Fruit fly (Drosophila melanogaster) whole organism, embryonic: ENCODE results near the gene Vdup1.
A peak's percentile ranks its signal among the peaks of the same experiment; 100 is the strongest.

Experiments used
- BEAF-32 ChIP-seq: fragments of 200-800 bp; sonication (Bioruptor generic); optimal IDR thresholded peaks from 3 replicates; lab custom pipeline; 2017; ENCODE audit warnings: missing biosample characterization, missing genetic modification characterization, mild to moderate bottlenecking, moderate library complexity, missing genetic modification reagents
- CG10366 ChIP-seq: fragments of 200-800 bp; sonication (Bioruptor generic); IDR thresholded peaks from 2 replicates; pipeline ENCODE4 v1.3.6; 2022; ENCODE audit warnings: missing biosample characterization, missing genetic modification characterization
- CG10654 ChIP-seq: fragments of 200-800 bp; sonication (Bioruptor generic); optimal IDR thresholded peaks from 2 replicates; lab custom pipeline; 2016; ENCODE audit warnings: missing biosample characterization, missing genetic modification characterization
- CG10979 ChIP-seq: fragments of 200-800 bp; sonication (Bioruptor generic); optimal IDR thresholded peaks from 2 replicates; lab custom pipeline; 2018; ENCODE audit warnings: missing biosample characterization, mild to moderate bottlenecking, missing genetic modification characterization, moderate library complexity
- CG16813 ChIP-seq: fragments of 200-800 bp; sonication (Bioruptor generic); IDR thresholded peaks from 3 replicates; pipeline ENCODE4 v1.3.6; 2022; ENCODE audit warnings: missing biosample characterization, missing genetic modification characterization; ENCODE audit not compliant: partially characterized antibody
- CG17385 ChIP-seq: fragments of 200-800 bp; sonication (Bioruptor generic); optimal IDR thresholded peaks from 3 replicates; lab custom pipeline; 2018; ENCODE audit warnings: missing biosample characterization, mild to moderate bottlenecking, missing genetic modification characterization
- CG2199 ChIP-seq: fragments of 200-800 bp; sonication (Bioruptor generic); IDR thresholded peaks from 3 replicates; pipeline ENCODE4 v1.3.6; 2022; ENCODE audit warnings: missing biosample characterization, missing genetic modification characterization
- CG2712 ChIP-seq: fragments of 200-800 bp; optimal IDR thresholded peaks from 3 replicates; lab custom pipeline; 2019; ENCODE audit warnings: missing biosample characterization, mild to moderate bottlenecking, missing genetic modification characterization, moderate library complexity
- CG30431 ChIP-seq: fragments of 200-800 bp; sonication (Bioruptor generic); optimal IDR thresholded peaks from 2 replicates; lab custom pipeline; 2017; ENCODE audit warnings: missing biosample characterization, missing genetic modification characterization
- CG3995 ChIP-seq: fragments of 200-800 bp; sonication (Bioruptor generic); optimal IDR thresholded peaks from 3 replicates; lab custom pipeline; 2016; ENCODE audit warnings: missing biosample characterization, missing genetic modification characterization
- CG6791 ChIP-seq: fragments of 200-800 bp; sonication (Bioruptor generic); IDR thresholded peaks from 3 replicates; pipeline ENCODE4 v1.3.6; 2022; ENCODE audit warnings: missing biosample characterization, missing genetic modification characterization; ENCODE audit not compliant: partially characterized antibody
- CG7963 ChIP-seq: fragments of 200-800 bp; sonication (Bioruptor generic); IDR thresholded peaks from 3 replicates; pipeline ENCODE4 v1.3.6; 2022; ENCODE audit warnings: missing biosample characterization, missing genetic modification characterization; ENCODE audit not compliant: partially characterized antibody
- CG8765 ChIP-seq: fragments of 200-800 bp; sonication (Bioruptor generic); IDR thresholded peaks from 2 replicates; pipeline ENCODE4 v1.3.6; 2022; ENCODE audit warnings: missing biosample characterization, missing genetic modification characterization
- CkIIα-i1 ChIP-seq: fragments of 200-800 bp; sonication (Bioruptor generic); IDR thresholded peaks from 2 replicates; pipeline ENCODE4 v1.3.6; 2022; ENCODE audit warnings: missing biosample characterization, missing genetic modification characterization
- Dbx ChIP-seq: fragments of 200-800 bp; sonication (Bioruptor generic); IDR thresholded peaks from 3 replicates; pipeline ENCODE4 v1.3.6; 2022; ENCODE audit warnings: missing biosample characterization, missing genetic modification characterization
- Deaf1 ChIP-seq: fragments of 200-800 bp; optimal IDR thresholded peaks from 3 replicates; lab custom pipeline; 2019; ENCODE audit warnings: missing biosample characterization, mild to moderate bottlenecking, missing genetic modification characterization, moderate library complexity
- Dek ChIP-seq: fragments of 200-800 bp; sonication (Bioruptor generic); optimal IDR thresholded peaks from 3 replicates; lab custom pipeline; 2019; ENCODE audit warnings: missing biosample characterization, mild to moderate bottlenecking, missing genetic modification characterization, moderate library complexity
- Dll ChIP-seq: fragments of 200-800 bp; sonication (Bioruptor generic); IDR thresholded peaks from 4 replicates; pipeline ENCODE4 v1.3.6; 2022; ENCODE audit warnings: missing biosample characterization, missing genetic modification characterization; ENCODE audit not compliant: partially characterized antibody
- Eip74EF ChIP-seq, 2 experiments: fragments of 200-800 bp in 1 of 2; fragments of >200 bp in 1 of 2; sonication (Bioruptor generic) in 1 of 2; optimal IDR thresholded peaks; 2 replicates each; lab custom pipeline; 2017 to 2019; ENCODE audit warnings: missing biosample characterization in 2 of 2, missing genetic modification characterization in 2 of 2, mild to moderate bottlenecking in 1 of 2, moderate library complexity in 1 of 2
- Gsc ChIP-seq: fragments of 200-800 bp; sonication (Bioruptor generic); IDR thresholded peaks from 2 replicates; pipeline ENCODE4 v1.3.6; 2022; ENCODE audit warnings: missing biosample characterization, missing genetic modification characterization
- HLH4C ChIP-seq: fragments of 200-800 bp; sonication (Bioruptor generic); IDR thresholded peaks from 3 replicates; pipeline ENCODE4 v1.3.6; 2022; ENCODE audit warnings: missing biosample characterization, missing genetic modification characterization; ENCODE audit not compliant: partially characterized antibody
- Max ChIP-seq: fragments of 200-800 bp; sonication (Bioruptor generic); optimal IDR thresholded peaks from 2 replicates; lab custom pipeline; 2016; ENCODE audit warnings: missing biosample characterization, mild to moderate bottlenecking, missing genetic modification characterization
- Mrtf ChIP-seq: fragments of 200-800 bp; sonication (Bioruptor generic); IDR thresholded peaks from 3 replicates; pipeline ENCODE4 v1.3.6; 2022; ENCODE audit warnings: missing biosample characterization, missing genetic modification characterization
- Neu2 ChIP-seq: fragments of 200-800 bp; sonication (Bioruptor generic); optimal IDR thresholded peaks from 3 replicates; lab custom pipeline; 2016; ENCODE audit warnings: missing biosample characterization, missing genetic modification characterization, borderline replicate concordance
- Opbp ChIP-seq: fragments of 200-800 bp; sonication (Bioruptor generic); IDR thresholded peaks from 3 replicates; pipeline ENCODE4 v1.3.6; 2022; ENCODE audit warnings: missing biosample characterization, missing genetic modification characterization; ENCODE audit not compliant: partially characterized antibody
- Rx ChIP-seq: fragments of 200-800 bp; sonication (Bioruptor generic); IDR thresholded peaks from 2 replicates; pipeline ENCODE4 v1.3.6; 2022; ENCODE audit warnings: missing biosample characterization, missing genetic modification characterization
- Scr ChIP-seq: fragments of 200-800 bp; sonication (Bioruptor generic); IDR thresholded peaks from 2 replicates; pipeline ENCODE4 v1.3.6; 2022; ENCODE audit warnings: missing biosample characterization, missing genetic modification characterization; ENCODE audit not compliant: partially characterized antibody
- Sry-β ChIP-seq: fragments of 200-800 bp; sonication (Bioruptor generic); optimal IDR thresholded peaks from 2 replicates; lab custom pipeline; 2018; ENCODE audit warnings: missing biosample characterization, mild to moderate bottlenecking, missing genetic modification characterization, moderate library complexity
- Sry-δ ChIP-seq: fragments of 200-800 bp; sonication (Bioruptor generic); optimal IDR thresholded peaks from 2 replicates; lab custom pipeline; 2016; ENCODE audit warnings: missing biosample characterization, missing genetic modification characterization
- Trl ChIP-seq, 3 experiments: fragments of >200 bp in 2 of 3; fragments of 200-800 bp in 1 of 3; sonication (Bioruptor generic) in 1 of 3; optimal IDR thresholded peaks; 2 replicates in 1 of 3; 3 replicates in 2 of 3; lab custom pipeline; 2016 to 2017; ENCODE audit warnings: missing biosample characterization in 1 of 3, missing genetic modification characterization in 1 of 3
- Xbp1 ChIP-seq: fragments of 200-800 bp; sonication (Bioruptor generic); optimal IDR thresholded peaks from 3 replicates; lab custom pipeline; 2016; ENCODE audit warnings: missing biosample characterization, mild to moderate bottlenecking, missing genetic modification characterization
- aop ChIP-seq: fragments of 200-800 bp; sonication (Bioruptor generic); IDR thresholded peaks from 2 replicates; pipeline ENCODE4 v1.3.6; 2022; ENCODE audit warnings: missing biosample characterization, missing genetic modification characterization
- ato ChIP-seq: fragments of 200-800 bp; sonication (Bioruptor generic); IDR thresholded peaks from 2 replicates; pipeline ENCODE4 v1.3.6; 2022; ENCODE audit warnings: missing biosample characterization, missing genetic modification characterization; ENCODE audit not compliant: partially characterized antibody
- bbx ChIP-seq: fragments of 200-800 bp; sonication (Bioruptor generic); IDR thresholded peaks from 2 replicates; pipeline ENCODE4 v1.3.6; 2022; ENCODE audit warnings: missing biosample characterization, missing genetic modification characterization; ENCODE audit not compliant: partially characterized antibody
- chinmo ChIP-seq: fragments of 200-800 bp; sonication (Bioruptor generic); IDR thresholded peaks from 4 replicates; pipeline ENCODE4 v1.3.6; 2022; ENCODE audit warnings: missing biosample characterization, missing genetic modification characterization; ENCODE audit not compliant: partially characterized antibody
- gcm ChIP-seq: fragments of 200-800 bp; sonication (Bioruptor generic); optimal IDR thresholded peaks from 2 replicates; lab custom pipeline; 2019; ENCODE audit warnings: missing biosample characterization, mild to moderate bottlenecking, missing genetic modification characterization, moderate library complexity
- gcm2 ChIP-seq: fragments of 200-800 bp; sonication (Bioruptor generic); optimal IDR thresholded peaks from 2 replicates; lab custom pipeline; 2016; ENCODE audit warnings: missing biosample characterization, missing genetic modification characterization
- ken ChIP-seq: fragments of 200-800 bp; sonication (Bioruptor generic); IDR thresholded peaks from 3 replicates; pipeline ENCODE4 v1.3.6; 2022; ENCODE audit warnings: missing biosample characterization, missing genetic modification characterization
- knrl ChIP-seq: fragments of 200-800 bp; sonication (Bioruptor generic); IDR thresholded peaks from 3 replicates; pipeline ENCODE4 v1.3.6; 2022; ENCODE audit warnings: missing biosample characterization, missing genetic modification characterization; ENCODE audit not compliant: partially characterized antibody
- sens-2 ChIP-seq: fragments of 200-800 bp; sonication (Bioruptor generic); IDR thresholded peaks from 2 replicates; pipeline ENCODE4 v1.3.6; 2022; ENCODE audit warnings: missing biosample characterization, missing genetic modification characterization
- shn ChIP-seq: fragments of 200-800 bp; sonication (Bioruptor generic); optimal IDR thresholded peaks from 3 replicates; lab custom pipeline; 2016; ENCODE audit warnings: missing biosample characterization, missing genetic modification characterization
- sna ChIP-seq: fragments of 200-800 bp; sonication (Bioruptor generic); IDR thresholded peaks from 2 replicates; pipeline ENCODE4 v1.3.6; 2022; ENCODE audit warnings: missing biosample characterization, missing genetic modification characterization; ENCODE audit not compliant: partially characterized antibody
- sr ChIP-seq: fragments of 200-800 bp; sonication (Bioruptor generic); IDR thresholded peaks from 3 replicates; pipeline ENCODE4 v1.3.6; 2022; ENCODE audit warnings: missing biosample characterization, missing genetic modification characterization
- vfl ChIP-seq: fragments of 200-800 bp; sonication (Bioruptor generic); optimal IDR thresholded peaks from 2 replicates; lab custom pipeline; 2016; ENCODE audit warnings: missing biosample characterization, missing genetic modification characterization
- vvl ChIP-seq: fragments of 200-800 bp; sonication (Bioruptor generic); IDR thresholded peaks from 2 replicates; pipeline ENCODE4 v1.3.6; 2022; ENCODE audit warnings: missing biosample characterization, missing genetic modification characterization
- z ChIP-seq: fragments of 200-800 bp; sonication (Bioruptor generic); IDR thresholded peaks from 3 replicates; pipeline ENCODE4 v1.3.6; 2022; ENCODE audit warnings: missing biosample characterization, missing genetic modification characterization

Vdup1 gene

dm6 chr3L:178445-178844 lies 318 bp downstream of the Vdup1 start (continued):
- TF ChIP-seq Gsc (GFP tag; lab: Robert Waterston, UW): no peak
- TF ChIP-seq CG8765 (GFP tag; lab: Robert Waterston, UW): no peak
- no peak for TF ChIP-seq Mrtf (GFP tag; lab: Robert Waterston, UW)
- no peak for TF ChIP-seq CG10654 (GFP tag; lab: Kevin White, UChicago)
- TF ChIP-seq Eip74EF (GFP tag; optimal IDR thresholded peaks at IDR 0.05; lab: Kevin White, UChicago): no peak
- TF ChIP-seq Dek: no peak
- TF ChIP-seq Trl (optimal IDR thresholded peaks at IDR 0.05; lab: Kevin White, UChicago): peak in 1 of 2 experiments; percentile 39
- TF ChIP-seq Trl (GFP tag; optimal IDR thresholded peaks at IDR 0.05; lab: Kevin White, UChicago): no peak
- no peak for TF ChIP-seq gcm2 (GFP tag; lab: Kevin White, UChicago)

DNA sequence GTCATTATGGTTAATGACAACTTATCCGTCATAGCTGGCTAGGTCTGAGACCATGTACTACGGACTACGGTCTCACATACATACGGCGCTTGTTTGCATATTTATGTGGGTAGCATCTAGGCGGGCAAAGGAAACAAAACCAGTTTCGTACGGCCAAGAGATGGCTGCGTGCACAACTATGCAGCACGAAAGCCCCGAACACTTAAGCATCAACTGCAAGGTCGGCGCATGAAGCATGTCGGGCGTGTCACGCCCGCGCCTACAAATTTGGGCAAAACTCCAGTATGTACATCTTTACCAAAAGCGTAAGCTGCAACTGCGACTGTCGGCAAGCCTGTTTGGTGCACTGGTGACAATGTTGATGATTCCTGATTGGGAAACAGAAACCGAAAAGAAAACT lies 825 bp downstream of the Vdup1 start:
- TF ChIP-seq CG6791 (GFP tag; lab: Robert Waterston, UW) (peak; percentile 59; the same call in 1 of the 3 replicates), shn (no peak), aop (GFP tag; lab: Robert Waterston, UW) (no peak), Sry-δ (GFP tag; lab: Kevin White, UChicago) (peak; percentile 7), CG10366 (GFP tag; lab: Robert Waterston, UW) (no peak), z (GFP tag; lab: Robert Waterston, UW) (no peak), bbx (GFP tag; lab: Robert Waterston, UW) (peak; percentile 65), Neu2 (no peak), sr (GFP tag; lab: Robert Waterston, UW) (0 out of 3 replicates have a peak, but pooled peaks have one; percentile 10), Dll (GFP tag; lab: Robert Waterston, UW) (peak; percentile 70), Xbp1 (GFP tag; lab: Kevin White, UChicago) (no peak), Rx (GFP tag; lab: Robert Waterston, UW) (0 out of 2 replicates have a peak, but pooled peaks have one; percentile 3), ken (GFP tag; lab: Robert Waterston, UW) (0 out of 3 replicates have a peak, but pooled peaks have one; percentile 10), BEAF-32 (GFP tag; lab: Kevin White, UChicago) (peak; percentile 40), CG3995 (GFP tag; lab: Kevin White, UChicago) (no peak), CG2712 (tag; lab: Kevin White, UChicago) (no peak), Max (no peak), sens-2 (no peak), vfl (GFP tag; lab: Kevin White, UChicago) (no peak), gcm (GFP tag; lab: Kevin White, UChicago) (peak; percentile 29), Dbx (no peak), HLH4C (GFP tag; lab: Robert Waterston, UW) (0 out of 3 replicates have a peak, but pooled peaks have one; percentile 21), CkIIα-i1 (GFP tag; lab: Robert Waterston, UW) (no peak), CG16813 (0 out of 3 replicates have a peak, but pooled peaks have one; percentile 33), CG7963 (GFP tag; lab: Robert Waterston, UW) (peak; percentile 29; the same call in 1 of the 3 replicates), Sry-β (peak; percentile 67), Deaf1 (tag; lab: Kevin White, UChicago) (no peak), vvl (GFP tag; lab: Robert Waterston, UW) (0 out of 2 replicates have a peak, but pooled peaks have one; percentile 17), CG2199 (GFP tag; lab: Robert Waterston, UW) (no peak), CG17385 (GFP tag; lab: Kevin White, UChicago) (no peak), chinmo (0 out of 4 replicates have a peak, but pooled peaks have one; percentile 33), Scr (GFP tag; lab: Robert Waterston, UW) (peak; percentile 38; the same call in 1 of the 2 replicates), CG10979 (tag; lab: Kevin White, UChicago) (no peak), Opbp (GFP tag; lab: Robert Waterston, UW) (peak; percentile 57; the same call in 1 of the 3 replicates), ato (GFP tag; lab: Robert Waterston, UW) (0 out of 2 replicates have a peak, but pooled peaks have one; percentile 37), CG30431 (GFP tag; lab: Kevin White, UChicago) (no peak), Mrtf (GFP tag; lab: Robert Waterston, UW) (no peak), knrl (GFP tag; lab: Robert Waterston, UW) (peak; percentile 37; the same call in 1 of the 3 replicates), sna (GFP tag; lab: Robert Waterston, UW) (peak; percentile 36; the same call in 1 of the 2 replicates)
